Fruit fly (Drosophila melanogaster): Measurements from ENCODE around the gene CG17233.

dm6 chr3L:20231369-20231768 is 10.3 kb downstream of the CG17233 start, which contains the start of gene CG13813:
- TF ChIP-seq CG9948 (tag; optimal IDR thresholded peaks at IDR 0.05) (no peak), CG8159 (tag; optimal IDR thresholded peaks at IDR 0.05) (no peak), Snoo (tag; optimal IDR thresholded peaks at IDR 0.05) (no peak), Ets98B (GFP tag; IDR thresholded peaks at IDR 0.05) (no peak), CG32121 (GFP tag; IDR thresholded peaks at IDR 0.05) (no peak), rn (GFP tag; IDR thresholded peaks at IDR 0.05) (no peak)
